Fruit fly (Drosophila melanogaster) S2 (cell line): ENCODE data around the gene Snx27.

Experiments used
- CG8478 ChIP-seq: fragments of >200 bp; optimal IDR thresholded peaks from 2 replicates; lab custom pipeline; 2018
- CTCF ChIP-seq, 2 experiments: fragments of >200 bp; optimal IDR thresholded peaks; 2 replicates each; lab custom pipeline; 2018

- TF ChIP-seq CTCF (optimal IDR thresholded peaks at IDR 0.05; lab: Kevin White, UChicago) (no peak), CG8478 (lab: Kevin White, UChicago) (no peak)
These were observed 48.7 kb upstream of the Snx27 start for dm6 chrX:5786559-5786958.
